Worm (Caenorhabditis elegans): Measurements from ENCODE around the gene Y14H12A.1.

The Y14H12A.1 gene

DNA sequence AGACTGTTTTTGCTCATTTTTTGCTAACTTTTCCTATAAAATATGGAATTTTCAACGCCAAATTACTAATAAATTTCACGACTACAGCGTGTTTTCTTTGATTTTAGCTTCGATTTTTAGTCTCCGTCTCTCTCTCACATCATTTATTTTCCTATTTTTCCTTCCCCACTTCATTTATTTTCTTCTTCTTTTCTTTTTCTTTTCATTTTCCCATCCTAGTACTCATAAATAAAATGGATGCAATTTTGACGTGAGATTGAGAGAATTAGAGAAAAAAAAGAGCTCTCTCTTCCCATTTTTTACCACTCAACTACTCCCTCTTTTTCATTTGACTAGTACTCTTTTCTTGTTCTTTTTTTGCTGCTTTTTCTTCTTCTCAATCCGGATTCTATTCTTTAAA lies 32.7 kb upstream of the Y14H12A.1 start:
- TF ChIP-seq him-1 (tag; optimal IDR thresholded peaks at IDR 0.05) (no peak), dao-5 (tag; optimal IDR thresholded peaks at IDR 0.05) (no peak), W03F9.2 (tag; optimal IDR thresholded peaks at IDR 0.05) (no peak)

DNA sequence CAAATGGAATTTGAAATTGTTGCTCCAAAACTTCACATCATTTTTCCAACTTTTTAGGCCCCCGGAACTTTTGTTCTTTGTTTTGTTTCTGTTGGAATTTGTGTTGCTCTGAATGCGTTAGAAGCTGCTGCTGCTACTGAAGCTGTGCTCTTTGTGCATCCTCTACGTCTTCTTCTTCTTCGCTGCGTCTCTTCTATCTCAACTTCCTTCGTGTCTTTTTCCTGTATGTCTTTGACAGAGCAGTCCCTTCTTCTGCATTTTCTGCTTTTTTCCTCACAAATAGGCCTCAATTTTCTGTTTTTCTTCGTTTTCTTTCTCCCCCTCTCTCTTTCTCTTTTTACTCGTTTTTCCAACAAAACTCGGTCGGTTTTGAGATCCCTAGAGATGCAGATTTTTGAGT lies 31.7 kb upstream of the Y14H12A.1 start:
- TF ChIP-seq him-1 (tag; optimal IDR thresholded peaks at IDR 0.05) = no peak
- TF ChIP-seq W03F9.2 (tag; optimal IDR thresholded peaks at IDR 0.05) = no peak
- TF ChIP-seq dao-5 (tag; optimal IDR thresholded peaks at IDR 0.05) = no peak

DNA sequence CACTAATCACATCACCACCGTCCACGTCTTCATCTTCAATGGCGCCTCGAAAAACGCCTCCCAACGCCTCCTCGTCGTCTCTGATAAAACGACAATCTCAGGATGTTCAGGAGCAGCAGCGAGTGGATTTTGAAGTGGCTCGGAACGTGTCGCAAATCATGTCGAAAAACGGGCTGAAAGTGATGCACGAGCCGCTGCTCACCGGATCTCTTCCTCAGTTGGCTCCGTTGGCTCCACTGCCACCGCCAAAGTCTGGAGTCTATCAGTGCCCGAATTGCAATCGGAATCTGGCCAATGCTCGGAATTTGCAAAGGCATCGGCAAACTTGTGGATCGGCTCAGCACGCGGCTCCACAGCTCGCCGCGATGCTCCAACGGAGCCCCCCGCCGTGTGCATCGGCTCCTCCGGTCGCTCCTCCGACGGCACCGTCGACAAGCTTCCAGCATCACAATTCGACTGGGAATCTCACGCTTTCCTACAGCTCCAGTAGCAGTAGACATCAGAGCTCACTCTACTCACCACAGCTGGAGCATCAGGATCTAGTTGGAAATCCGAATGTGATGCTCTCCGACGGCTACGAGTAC lies 28.6 kb upstream of the Y14H12A.1 start:
- TF ChIP-seq W03F9.2 (tag; optimal IDR thresholded peaks at IDR 0.05) (no peak), him-1 (tag; optimal IDR thresholded peaks at IDR 0.05) (no peak), dao-5 (tag; optimal IDR thresholded peaks at IDR 0.05) (no peak)

DNA sequence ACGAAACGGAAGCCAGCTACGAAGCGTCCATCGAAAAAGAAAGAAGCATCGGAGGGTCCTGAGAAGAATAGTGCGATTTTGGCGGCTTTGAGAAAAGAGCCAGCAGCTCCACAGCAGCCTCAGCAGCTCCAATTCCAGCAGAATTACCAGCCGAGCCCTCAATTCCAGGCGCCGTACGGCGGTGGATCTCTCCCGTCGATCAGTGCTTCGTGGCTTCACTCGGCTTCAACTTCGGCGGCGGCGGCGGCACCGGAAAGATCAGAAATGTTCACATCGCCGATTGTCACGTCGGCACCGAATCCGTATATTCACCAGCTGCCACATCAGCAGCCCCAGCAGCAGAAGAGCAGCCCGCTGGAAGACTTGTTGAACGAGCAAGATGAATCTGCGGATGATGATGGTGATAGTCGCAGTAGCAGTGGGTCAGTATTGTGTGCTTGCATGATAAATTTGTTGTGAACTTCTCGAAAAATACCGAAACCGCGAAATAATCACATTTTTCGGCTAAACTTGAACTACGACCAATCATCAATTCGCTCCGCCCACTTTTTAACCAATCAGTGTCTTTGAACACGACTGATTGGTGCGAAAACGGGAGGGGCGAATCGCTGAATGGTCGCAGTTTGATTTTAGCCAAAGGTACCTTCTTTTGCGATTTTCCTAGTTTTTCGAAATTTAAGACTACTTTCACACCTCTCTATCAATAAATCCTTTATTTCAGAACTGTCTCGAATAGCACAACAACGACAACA lies 27.2 kb upstream of the Y14H12A.1 start:
- TF ChIP-seq him-1 (tag; optimal IDR thresholded peaks at IDR 0.05) = no peak
- TF ChIP-seq W03F9.2 (tag; optimal IDR thresholded peaks at IDR 0.05) = no peak
- no peak for TF ChIP-seq dao-5 (tag; optimal IDR thresholded peaks at IDR 0.05)

DNA sequence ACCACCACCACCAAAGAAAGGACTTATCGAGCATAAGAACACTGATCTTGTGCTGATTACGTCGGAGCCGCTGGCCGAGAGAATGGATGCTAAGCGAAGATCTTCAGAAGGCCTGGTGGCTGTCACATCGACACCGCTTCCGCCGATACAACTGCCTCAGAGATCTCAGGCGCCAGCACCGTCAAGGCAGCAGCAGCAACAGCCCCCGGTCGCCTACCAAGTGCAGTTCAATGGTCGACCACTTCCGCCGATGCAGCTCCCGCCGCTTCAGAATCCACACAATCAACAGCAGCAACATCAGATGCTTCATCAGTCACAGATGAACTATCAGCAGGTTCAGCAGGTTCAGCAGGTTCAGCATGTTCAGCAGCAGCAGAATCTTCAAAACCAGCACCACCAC lies 25.9 kb upstream of the Y14H12A.1 start:
- TF ChIP-seq W03F9.2 (tag; optimal IDR thresholded peaks at IDR 0.05) (no peak), him-1 (tag; optimal IDR thresholded peaks at IDR 0.05) (no peak), dao-5 (tag; optimal IDR thresholded peaks at IDR 0.05) (no peak)

DNA sequence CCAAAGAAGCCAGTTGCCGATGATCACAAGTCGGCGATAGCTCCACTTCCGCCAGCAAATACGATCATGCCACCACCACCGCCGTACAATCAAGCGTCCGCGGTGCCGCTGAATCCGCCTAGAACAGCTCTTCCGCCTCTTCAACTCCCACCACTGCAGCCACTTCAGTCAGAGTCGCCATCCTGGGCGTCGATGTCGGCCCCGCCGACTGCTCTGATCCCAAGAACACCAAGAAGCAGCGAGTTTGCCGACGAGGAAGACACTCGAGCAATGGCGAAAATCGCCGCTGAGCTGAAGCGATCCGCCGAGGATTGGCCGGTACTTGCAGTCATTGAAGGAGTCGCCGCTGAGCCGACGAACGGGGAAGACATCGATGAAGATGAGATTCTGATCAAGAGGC lies 24.9 kb upstream of the Y14H12A.1 start:
- TF ChIP-seq dao-5 (tag; optimal IDR thresholded peaks at IDR 0.05) (no peak), W03F9.2 (tag; optimal IDR thresholded peaks at IDR 0.05) (no peak), him-1 (tag; optimal IDR thresholded peaks at IDR 0.05) (no peak)

DNA sequence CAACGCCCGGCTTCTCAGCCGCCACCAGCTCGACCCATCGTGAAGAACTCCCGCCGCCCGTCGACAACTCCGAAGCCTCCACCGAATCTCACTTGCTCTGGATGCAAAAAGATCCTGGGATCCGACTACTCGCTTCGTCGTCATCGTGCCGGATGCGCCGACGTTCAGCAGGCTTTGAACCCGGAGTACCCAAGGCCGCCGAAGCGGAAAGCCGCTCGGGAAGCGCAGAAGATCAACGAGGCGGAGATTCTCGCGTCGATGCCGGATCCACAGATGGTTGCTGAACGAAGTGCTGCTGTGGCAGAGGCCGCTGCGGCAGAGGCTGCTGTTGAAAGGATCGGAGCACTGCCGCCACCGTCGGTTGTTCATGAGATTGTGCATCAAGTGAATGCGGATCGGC lies 24.2 kb upstream of the Y14H12A.1 start:
- TF ChIP-seq W03F9.2 (tag; optimal IDR thresholded peaks at IDR 0.05) = no peak
- TF ChIP-seq dao-5 (tag; optimal IDR thresholded peaks at IDR 0.05) = no peak
- no peak for TF ChIP-seq him-1 (tag; optimal IDR thresholded peaks at IDR 0.05)

DNA sequence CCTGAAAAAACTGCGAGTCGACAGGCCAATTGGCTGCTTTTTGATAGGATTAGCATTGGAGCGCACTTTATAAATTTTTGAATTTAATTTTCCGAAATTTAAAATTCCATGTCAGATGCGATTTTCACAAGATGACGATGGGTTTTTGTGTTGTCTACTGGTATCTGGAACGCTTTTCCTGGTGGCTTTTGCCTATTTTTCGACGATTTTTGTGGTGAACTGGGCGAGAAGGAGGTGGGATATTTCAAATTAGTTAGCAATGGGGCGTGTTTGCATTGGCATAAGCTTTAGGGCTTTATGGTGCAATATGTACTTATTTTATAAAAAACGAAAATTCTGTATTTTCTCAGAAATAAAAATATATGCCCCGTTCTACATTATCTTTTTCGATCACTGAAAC lies 20.8 kb upstream of the Y14H12A.1 start, which contains the start of gene K10G6.9:
Gene K10G6.9, plus strand, starts transcription at position 110 of the 400 bp plus-strand sequence.
- TF ChIP-seq him-1 (tag; optimal IDR thresholded peaks at IDR 0.05) = no peak
- no peak for TF ChIP-seq dao-5 (tag; optimal IDR thresholded peaks at IDR 0.05)
- TF ChIP-seq W03F9.2 (tag; optimal IDR thresholded peaks at IDR 0.05) = no peak

DNA sequence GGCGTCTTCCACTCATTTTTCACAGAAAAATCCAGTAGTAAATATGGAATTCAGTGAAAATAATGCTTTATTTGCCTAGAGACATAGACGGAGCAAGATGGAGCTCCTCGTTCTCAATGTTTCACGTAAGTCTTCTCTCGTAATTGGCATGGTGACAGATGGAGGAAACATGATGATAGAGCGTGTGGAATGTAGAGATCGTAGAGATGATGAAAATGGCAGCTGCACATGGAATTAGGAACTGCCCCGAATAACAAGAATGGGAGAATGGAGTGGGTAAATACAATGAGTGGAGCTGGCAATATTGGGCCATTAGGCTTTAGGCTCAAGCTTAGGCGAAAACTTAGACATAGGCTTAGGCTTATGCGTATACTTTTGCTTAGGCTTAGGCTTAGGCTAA lies 18.0 kb upstream of the Y14H12A.1 start, which contains the start of gene cank-26:
Gene cank-26, minus strand, starts transcription at position 113 of the 400 bp plus-strand sequence.
- TF ChIP-seq W03F9.2 (tag; optimal IDR thresholded peaks at IDR 0.05) = no peak
- no peak for TF ChIP-seq dao-5 (tag; optimal IDR thresholded peaks at IDR 0.05)
- no peak for TF ChIP-seq him-1 (tag; optimal IDR thresholded peaks at IDR 0.05)

DNA sequence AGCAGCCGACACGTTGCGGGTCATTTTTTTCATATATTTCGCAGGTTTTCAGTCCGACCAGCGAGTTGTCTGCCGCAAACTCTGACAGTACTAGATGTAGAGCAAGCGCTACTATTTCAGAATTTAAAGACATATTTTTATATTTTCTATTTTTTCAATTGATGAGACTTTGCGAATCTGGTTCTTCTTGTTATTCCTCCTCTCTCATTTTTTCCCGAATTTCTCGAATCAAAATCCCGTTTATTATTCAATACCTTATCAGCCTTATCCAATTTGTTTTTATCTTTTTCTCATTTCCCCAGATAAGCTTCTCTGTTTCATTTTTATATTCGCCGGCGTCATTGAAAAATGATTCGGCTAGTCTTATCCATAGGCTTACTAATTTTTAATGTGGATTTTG lies 17.1 kb upstream of the Y14H12A.1 start, which contains the start of gene dos-2:
Gene dos-2, plus strand, starts transcription at position 301 of the 400 bp plus-strand sequence.
- TF ChIP-seq W03F9.2 (tag; optimal IDR thresholded peaks at IDR 0.05) (no peak), him-1 (tag; optimal IDR thresholded peaks at IDR 0.05) (no peak), dao-5 (tag; optimal IDR thresholded peaks at IDR 0.05) (no peak)

DNA sequence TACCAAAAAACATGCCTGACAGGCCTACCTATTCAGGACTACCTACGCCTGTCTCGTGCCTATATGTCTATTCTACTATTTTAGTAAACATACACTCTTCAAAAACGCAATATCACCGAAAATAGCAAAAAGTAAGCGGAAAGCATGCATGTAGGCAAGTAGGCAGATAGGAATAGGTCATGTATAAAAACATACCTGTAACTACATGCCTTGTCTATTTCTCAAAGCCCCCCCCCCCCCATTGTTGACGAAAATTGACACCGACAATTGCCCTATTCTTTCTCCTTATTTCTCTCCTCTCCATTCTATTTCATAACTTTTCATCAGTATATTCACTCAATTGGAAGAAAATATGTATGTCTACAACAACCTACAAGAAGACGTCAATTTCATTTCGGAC lies 14.8 kb upstream of the Y14H12A.1 start:
- TF ChIP-seq dao-5 (tag; optimal IDR thresholded peaks at IDR 0.05) = no peak
- TF ChIP-seq W03F9.2 (tag; optimal IDR thresholded peaks at IDR 0.05) = no peak
- no peak for TF ChIP-seq him-1 (tag; optimal IDR thresholded peaks at IDR 0.05)

DNA sequence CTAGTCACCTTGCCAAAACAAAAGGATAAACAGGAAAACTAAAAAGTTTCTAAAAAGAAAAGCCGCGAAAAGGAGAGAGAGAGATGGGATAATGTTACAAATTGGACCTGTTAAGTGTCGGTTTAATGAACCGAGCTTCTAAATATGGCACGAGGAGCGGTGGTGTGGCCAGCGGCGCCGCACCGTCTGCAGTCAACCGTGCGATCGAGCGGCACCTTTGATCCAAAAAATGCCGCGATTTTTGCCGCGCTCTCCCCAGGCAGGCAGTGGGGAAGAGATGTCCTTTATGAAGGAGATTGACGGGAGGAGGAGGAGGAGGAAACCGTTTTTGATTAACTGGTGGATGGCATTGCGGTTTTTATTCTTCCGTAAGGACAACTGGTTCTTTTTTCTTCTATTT lies 12.6 kb upstream of the Y14H12A.1 start:
- no peak for TF ChIP-seq dao-5 (tag; optimal IDR thresholded peaks at IDR 0.05)
- no peak for TF ChIP-seq W03F9.2 (tag; optimal IDR thresholded peaks at IDR 0.05)
- no peak for TF ChIP-seq him-1 (tag; optimal IDR thresholded peaks at IDR 0.05)

DNA sequence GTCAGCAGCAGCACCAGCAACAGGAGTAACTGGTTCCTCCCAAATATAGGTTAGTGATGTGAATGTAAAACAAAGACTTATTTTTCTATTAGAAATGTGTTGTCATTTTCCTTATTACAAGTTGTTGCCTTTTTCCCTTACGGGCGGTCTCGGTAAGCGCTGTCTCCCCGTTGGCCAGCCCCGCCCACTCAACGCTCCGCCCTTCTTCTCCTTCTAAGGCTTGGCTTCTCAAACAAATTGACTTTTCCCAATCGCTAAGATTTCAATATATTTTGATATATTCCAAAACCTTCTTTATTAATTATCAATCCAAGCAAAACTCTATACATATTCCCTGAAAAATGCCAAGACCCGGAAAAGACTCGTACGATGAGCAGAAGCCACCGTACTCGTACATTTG lies 10.7 kb upstream of the Y14H12A.1 start, which contains the start of gene lin-31:
Gene lin-31, plus strand, starts transcription at position 237 of the 400 bp plus-strand sequence.
- no peak for TF ChIP-seq him-1 (tag; optimal IDR thresholded peaks at IDR 0.05)
- TF ChIP-seq dao-5 (tag; optimal IDR thresholded peaks at IDR 0.05) = no peak
- TF ChIP-seq W03F9.2 (tag; optimal IDR thresholded peaks at IDR 0.05) = no peak

DNA sequence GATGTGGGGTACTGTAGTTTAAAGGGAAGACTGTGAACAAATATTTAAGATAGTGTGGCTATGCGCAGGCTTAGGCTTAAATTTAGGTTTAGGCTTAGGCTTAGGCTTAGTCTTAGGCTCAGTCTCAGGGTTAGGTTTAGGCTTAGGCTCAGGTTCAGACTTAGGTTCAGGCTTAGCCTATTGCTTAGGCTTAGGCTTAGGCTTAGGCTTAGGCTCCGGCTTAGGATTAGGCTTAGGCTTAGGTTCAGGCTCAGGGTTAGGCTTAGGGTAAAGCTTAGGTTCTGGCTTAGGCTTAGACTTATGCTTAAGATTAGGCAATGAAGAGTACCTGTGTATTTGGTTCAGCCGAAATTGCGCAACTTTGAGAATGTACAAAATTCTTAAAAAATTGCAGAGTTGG lies 8.8 kb upstream of the Y14H12A.1 start:
- no peak for TF ChIP-seq him-1 (tag; optimal IDR thresholded peaks at IDR 0.05)
- no peak for TF ChIP-seq dao-5 (tag; optimal IDR thresholded peaks at IDR 0.05)
- no peak for TF ChIP-seq W03F9.2 (tag; optimal IDR thresholded peaks at IDR 0.05)

Measured in whole organism, L4/young adult.